Worm (Caenorhabditis elegans): Measurements from ENCODE around the gene F56A8.3.

Gene F56A8.3

ce11 chrIII:13225019-13225418 is 31.7 kb upstream of the F56A8.3 start:
- TF ChIP-seq C06A6.2 (GFP tag; conservative IDR thresholded peaks at IDR 0.05) = 0 out of 2 replicates have a peak, but pooled peaks have one; percentile 12
- TF ChIP-seq zfh-2 (GFP tag; conservative IDR thresholded peaks at IDR 0.05) = peak; percentile 59
- TF ChIP-seq die-1 (tag; optimal IDR thresholded peaks at IDR 0.05) = no peak
- TF ChIP-seq D2030.7 (GFP tag; IDR thresholded peaks at IDR 0.05) = peak; percentile 71
- TF ChIP-seq sptf-2 (GFP tag; optimal IDR thresholded peaks at IDR 0.05) = peak; percentile 49
- TF ChIP-seq attf-6 (GFP tag; IDR thresholded peaks at IDR 0.05) = no peak
- TF ChIP-seq mcd-1 (GFP tag; IDR thresholded peaks at IDR 0.05) = peak; percentile 62
- TF ChIP-seq B0261.1 (tag; optimal IDR thresholded peaks at IDR 0.05) = peak; percentile 78
- 0 out of 2 replicates have a peak, but pooled peaks have one; percentile 30 for TF ChIP-seq nfyb-1 (GFP tag; IDR thresholded peaks at IDR 0.05)
- peak; percentile 13 for TF ChIP-seq akir-1 (GFP tag; optimal IDR thresholded peaks at IDR 0.05)
- no peak for TF ChIP-seq let-607 (tag; optimal IDR thresholded peaks at IDR 0.05)
- no peak for TF ChIP-seq cebp-1 (GFP tag; IDR thresholded peaks at IDR 0.05)
- TF ChIP-seq cebp-1 (tag; optimal IDR thresholded peaks at IDR 0.05) = peak; percentile 63
- peak; percentile 79 for TF ChIP-seq dox-1 (GFP tag; IDR thresholded peaks at IDR 0.05)
- TF ChIP-seq hmg-1.2 (GFP tag; IDR thresholded peaks at IDR 0.05) = peak; percentile 72
- TF ChIP-seq ekl-4 (GFP tag; IDR thresholded peaks at IDR 0.05) = 0 out of 2 replicates have a peak, but pooled peaks have one; percentile 14
- peak; percentile 48 for TF ChIP-seq rpc-1 (optimal IDR thresholded peaks at IDR 0.05)
- peak; percentile 35 for TF ChIP-seq rpc-1 (tag; optimal IDR thresholded peaks at IDR 0.05)
- TF ChIP-seq lin-26 (GFP tag; IDR thresholded peaks at IDR 0.05) = peak; percentile 60; the same call in 1 of the 2 replicates
- TF ChIP-seq lsl-1 (GFP tag; optimal IDR thresholded peaks at IDR 0.05) = peak; percentile 38
- TF ChIP-seq B0019.2 (GFP tag; conservative IDR thresholded peaks at IDR 0.05) = no peak
- TF ChIP-seq ZK185.1 (tag; optimal IDR thresholded peaks at IDR 0.05; ENCODE audit: poor library complexity, severe bottlenecking) = peak; percentile 42
- TF ChIP-seq F23B12.7 (tag; optimal IDR thresholded peaks at IDR 0.05; ENCODE audit: insufficient read depth) = peak; percentile 40
- peak; percentile 24 for TF ChIP-seq lin-54 (GFP tag; optimal IDR thresholded peaks at IDR 0.05)
- TF ChIP-seq snpc-1.3 (tag; optimal IDR thresholded peaks at IDR 0.05; ENCODE audit: insufficient read depth) = peak; percentile 5
- TF ChIP-seq madf-6 (GFP tag; IDR thresholded peaks at IDR 0.05) = peak; percentile 62; the same call in 1 of the 2 replicates
- TF ChIP-seq snpc-4 (GFP tag; optimal IDR thresholded peaks at IDR 0.05) = no peak
- TF ChIP-seq snpc-4 (tag; optimal IDR thresholded peaks at IDR 0.05) = peak in 1 of 4 experiments; percentile 13
- no peak for TF ChIP-seq fkh-3 (tag; optimal IDR thresholded peaks at IDR 0.05)
- TF ChIP-seq pbrm-1 (GFP tag; IDR thresholded peaks at IDR 0.05) = peak; percentile 43; the same call in 1 of the 2 replicates
- TF ChIP-seq him-1 (tag; optimal IDR thresholded peaks at IDR 0.05) = peak; percentile 62
- 0 out of 2 replicates have a peak, but pooled peaks have one; percentile 21 for TF ChIP-seq K11D2.4 (GFP tag; IDR thresholded peaks at IDR 0.05)
- TF ChIP-seq unc-130 (GFP tag; optimal IDR thresholded peaks at IDR 0.05) = no peak
- no peak for TF ChIP-seq ceh-100 (GFP tag; IDR thresholded peaks at IDR 0.05)
- peak; percentile 13 for TF ChIP-seq snpc-1.1 (tag; optimal IDR thresholded peaks at IDR 0.05; ENCODE audit: insufficient read depth)
- TF ChIP-seq gei-17 (GFP tag; optimal IDR thresholded peaks at IDR 0.05) = no peak
- TF ChIP-seq F57A8.1 (GFP tag; optimal IDR thresholded peaks at IDR 0.05) = no peak
- TF ChIP-seq Y67H2A.10 (GFP tag; conservative IDR thresholded peaks at IDR 0.05) = no peak
- no peak for TF ChIP-seq lag-1 (GFP tag; IDR thresholded peaks at IDR 0.05)
- TF ChIP-seq egl-44 (GFP tag; IDR thresholded peaks at IDR 0.05) = peak; percentile 52; the same call in 1 of the 2 replicates
- peak; percentile 94 for TF ChIP-seq tbp1 (GFP tag; optimal IDR thresholded peaks at IDR 0.05)
- TF ChIP-seq athp-1 (tag; optimal IDR thresholded peaks at IDR 0.05) = no peak
- TF ChIP-seq Y95B8A.8 (GFP tag; IDR thresholded peaks at IDR 0.05) = 0 out of 2 replicates have a peak, but pooled peaks have one; percentile 50

Data from whole organism, young adult.